Fruit fly (Drosophila melanogaster) whole organism, embryonic: ENCODE measurements around the gene Tao.

ENCODE experiments used
- Antp ChIP-seq: fragments of 200-800 bp; sonication (Bioruptor generic); optimal IDR thresholded peaks from 3 replicates; lab custom pipeline; 2016; ENCODE audit warnings: missing biosample characterization, missing genetic modification characterization
- Atf6 ChIP-seq: fragments of 200-800 bp; sonication (Bioruptor generic); IDR thresholded peaks from 2 replicates; pipeline ENCODE4 v1.3.6; 2022; ENCODE audit warnings: missing biosample characterization, missing genetic modification characterization
- B-H2 ChIP-seq: fragments of 200-800 bp; sonication (Bioruptor generic); optimal IDR thresholded peaks from 2 replicates; lab custom pipeline; 2018; ENCODE audit warnings: missing biosample characterization, mild to moderate bottlenecking, missing genetic modification characterization
- Bdp1 ChIP-seq: fragments of 200-800 bp; sonication (Bioruptor generic); optimal IDR thresholded peaks from 3 replicates; lab custom pipeline; 2016; ENCODE audit warnings: missing biosample characterization, missing genetic modification characterization
- Blimp-1 ChIP-seq: fragments of 200-800 bp; sonication (Bioruptor generic); optimal IDR thresholded peaks from 3 replicates; lab custom pipeline; 2018; ENCODE audit warnings: missing biosample characterization, missing genetic modification characterization, mild to moderate bottlenecking, moderate library complexity, missing genetic modification reagents
- CG12299 ChIP-seq: fragments of 200-800 bp; sonication (Bioruptor generic); optimal IDR thresholded peaks from 2 replicates; lab custom pipeline; 2018; ENCODE audit warnings: missing biosample characterization, mild to moderate bottlenecking, missing genetic modification characterization
- CG13624 ChIP-seq: fragments of 200-800 bp; sonication (Bioruptor generic); optimal IDR thresholded peaks from 2 replicates; lab custom pipeline; 2016; ENCODE audit warnings: missing biosample characterization, missing genetic modification characterization
- CG14050 ChIP-seq: fragments of 200-800 bp; sonication (Bioruptor generic); IDR thresholded peaks from 3 replicates; pipeline ENCODE4 v1.3.6; 2022; ENCODE audit warnings: missing biosample characterization, missing genetic modification characterization
- CG16813 ChIP-seq: fragments of 200-800 bp; sonication (Bioruptor generic); IDR thresholded peaks from 3 replicates; pipeline ENCODE4 v1.3.6; 2022; ENCODE audit warnings: missing biosample characterization, missing genetic modification characterization; ENCODE audit not compliant: partially characterized antibody
- CG17359 ChIP-seq: fragments of 200-800 bp; sonication (Bioruptor generic); optimal IDR thresholded peaks from 3 replicates; lab custom pipeline; 2018; ENCODE audit warnings: missing biosample characterization, mild to moderate bottlenecking, missing genetic modification characterization, moderate library complexity
- CG17385 ChIP-seq: fragments of 200-800 bp; sonication (Bioruptor generic); optimal IDR thresholded peaks from 3 replicates; lab custom pipeline; 2018; ENCODE audit warnings: missing biosample characterization, mild to moderate bottlenecking, missing genetic modification characterization
- CG32767 ChIP-seq: fragments of 200-800 bp; sonication (Bioruptor generic); IDR thresholded peaks from 2 replicates; pipeline ENCODE4 v1.3.6; 2022; ENCODE audit warnings: missing biosample characterization, missing genetic modification characterization
- CG3726 ChIP-seq: fragments of 200-800 bp; sonication (Bioruptor generic); IDR thresholded peaks from 3 replicates; pipeline ENCODE4, ENCODE4 v1.3.6; 2022; ENCODE audit warnings: missing biosample characterization, missing genetic modification characterization
- CG3838 ChIP-seq: fragments of 200-800 bp; sonication (Bioruptor generic); optimal IDR thresholded peaks from 3 replicates; lab custom pipeline; 2016; ENCODE audit warnings: missing biosample characterization, missing genetic modification characterization
- CG43689 ChIP-seq: fragments of 200-800 bp; sonication (Bioruptor generic); IDR thresholded peaks from 2 replicates; pipeline ENCODE4 v1.3.6; 2022; ENCODE audit warnings: missing biosample characterization, missing genetic modification characterization
- CG4617 ChIP-seq: fragments of 200-800 bp; sonication (Bioruptor generic); optimal IDR thresholded peaks from 3 replicates; lab custom pipeline; 2016; ENCODE audit warnings: missing biosample characterization, missing genetic modification characterization, borderline replicate concordance
- CG4730 ChIP-seq: fragments of 200-800 bp; sonication (Bioruptor generic); IDR thresholded peaks from 2 replicates; pipeline ENCODE4 v1.3.6; 2022; ENCODE audit warnings: missing biosample characterization, missing genetic modification characterization
- CG7928 ChIP-seq: fragments of 200-800 bp; sonication (Bioruptor generic); optimal IDR thresholded peaks from 2 replicates; lab custom pipeline; 2017; ENCODE audit warnings: missing biosample characterization, mild to moderate bottlenecking, missing genetic modification characterization
- CG8388 ChIP-seq: fragments of 200-800 bp; sonication (Bioruptor generic); optimal IDR thresholded peaks from 2 replicates; lab custom pipeline; 2019; ENCODE audit warnings: missing biosample characterization, mild to moderate bottlenecking, missing genetic modification characterization, moderate library complexity
- CG9609 ChIP-seq: fragments of 200-800 bp; sonication (Bioruptor generic); optimal IDR thresholded peaks from 3 replicates; lab custom pipeline; 2016; ENCODE audit warnings: missing biosample characterization, missing genetic modification characterization
- CG9932 ChIP-seq: fragments of 200-800 bp; sonication (Bioruptor generic); IDR thresholded peaks from 2 replicates; pipeline ENCODE4 v1.3.6; 2022; ENCODE audit warnings: missing biosample characterization, missing genetic modification characterization
- CTCF ChIP-seq: fragments of 200-800 bp; sonication (Bioruptor generic); optimal IDR thresholded peaks from 2 replicates; lab custom pipeline; 2017; ENCODE audit warnings: missing biosample characterization, mild to moderate bottlenecking, missing genetic modification characterization, moderate library complexity
- E2f1 ChIP-seq: fragments of 200-800 bp; sonication (Bioruptor generic); IDR thresholded peaks from 2 replicates; pipeline ENCODE4 v1.3.6; 2022; ENCODE audit warnings: missing biosample characterization, missing genetic modification characterization
- E2f2 ChIP-seq: fragments of 200-800 bp; sonication (Bioruptor generic); IDR thresholded peaks from 2 replicates; pipeline ENCODE4 v1.3.6; 2022; ENCODE audit warnings: missing biosample characterization, missing genetic modification characterization
- Fer2 ChIP-seq: fragments of 200-800 bp; sonication (Bioruptor generic); optimal IDR thresholded peaks from 2 replicates; lab custom pipeline; 2018; ENCODE audit warnings: missing biosample characterization, mild to moderate bottlenecking, missing genetic modification characterization, moderate library complexity
- Hsf ChIP-seq: fragments of 200-800 bp; sonication (Bioruptor generic); optimal IDR thresholded peaks from 3 replicates; lab custom pipeline; 2016; ENCODE audit warnings: missing biosample characterization, missing genetic modification characterization
- MESR4 ChIP-seq: fragments of 200-800 bp; sonication (Bioruptor generic); optimal IDR thresholded peaks from 2 replicates; lab custom pipeline; 2018; ENCODE audit warnings: missing biosample characterization, mild to moderate bottlenecking, missing genetic modification characterization, moderate library complexity
- NC2β ChIP-seq: fragments of 200-800 bp; sonication (Bioruptor generic); optimal IDR thresholded peaks from 2 replicates; lab custom pipeline; 2016; ENCODE audit warnings: missing biosample characterization, missing genetic modification characterization
- Oaz ChIP-seq: fragments of 200-800 bp; sonication (Bioruptor generic); IDR thresholded peaks from 2 replicates; pipeline ENCODE4 v1.3.6; 2022; ENCODE audit warnings: missing biosample characterization, missing genetic modification characterization
- Side ChIP-seq: fragments of 200-800 bp; sonication (Bioruptor generic); optimal IDR thresholded peaks from 2 replicates; lab custom pipeline; 2016; ENCODE audit warnings: missing biosample characterization, missing genetic modification characterization
- Vsx1 ChIP-seq: fragments of 200-800 bp; sonication (Bioruptor generic); optimal IDR thresholded peaks from 2 replicates; lab custom pipeline; 2017; ENCODE audit warnings: missing biosample characterization, mild to moderate bottlenecking, missing genetic modification characterization, missing genetic modification reagents
- ab ChIP-seq: fragments of 200-800 bp; sonication (Bioruptor generic); optimal IDR thresholded peaks from 2 replicates; lab custom pipeline; 2016; ENCODE audit warnings: missing biosample characterization, missing genetic modification characterization
- caup ChIP-seq: fragments of 200-800 bp; sonication (Bioruptor generic); optimal IDR thresholded peaks from 3 replicates; lab custom pipeline; 2017; ENCODE audit warnings: missing biosample characterization, mild to moderate bottlenecking, missing genetic modification characterization, moderate library complexity; ENCODE audit not compliant: severe bottlenecking
- dan ChIP-seq: fragments of 200-800 bp; sonication (Bioruptor generic); IDR thresholded peaks from 2 replicates; pipeline ENCODE4 v1.3.6; 2022; ENCODE audit warnings: missing biosample characterization, missing genetic modification characterization
- dpn ChIP-seq, 2 experiments: fragments of 200-800 bp; sonication (Bioruptor generic); optimal IDR thresholded peaks; 3 replicates each; lab custom pipeline; 2016; ENCODE audit warnings: missing biosample characterization in 2 of 2, missing genetic modification characterization in 2 of 2
- fd102C ChIP-seq: fragments of 200-800 bp; sonication (Bioruptor generic); optimal IDR thresholded peaks from 2 replicates; lab custom pipeline; 2018; ENCODE audit warnings: missing biosample characterization, mild to moderate bottlenecking, missing genetic modification characterization, moderate library complexity
- fru ChIP-seq: fragments of >200 bp; optimal IDR thresholded peaks from 2 replicates; lab custom pipeline; 2017
- gcm2 ChIP-seq: fragments of 200-800 bp; sonication (Bioruptor generic); optimal IDR thresholded peaks from 2 replicates; lab custom pipeline; 2016; ENCODE audit warnings: missing biosample characterization, missing genetic modification characterization
- gfzf ChIP-seq: fragments of 200-800 bp; sonication (Bioruptor generic); optimal IDR thresholded peaks from 2 replicates; lab custom pipeline; 2016; ENCODE audit warnings: missing biosample characterization, mild to moderate bottlenecking, missing genetic modification characterization, moderate library complexity
- h ChIP-seq: fragments of >200 bp; optimal IDR thresholded peaks from 2 replicates; lab custom pipeline; 2017
- hth ChIP-seq: fragments of >200 bp; optimal IDR thresholded peaks from 2 replicates; lab custom pipeline; 2017; ENCODE audit warnings: inconsistent platforms
- kah ChIP-seq: fragments of 200-800 bp; sonication (Bioruptor generic); optimal IDR thresholded peaks from 2 replicates; lab custom pipeline; 2018; ENCODE audit warnings: missing biosample characterization, mild to moderate bottlenecking, missing genetic modification characterization
- pb ChIP-seq: fragments of 200-800 bp; sonication (Bioruptor generic); optimal IDR thresholded peaks from 3 replicates; lab custom pipeline; 2016; ENCODE audit warnings: missing biosample characterization, missing genetic modification characterization
- prd ChIP-seq, 3 experiments: fragments of >200 bp in 2 of 3; fragments of 200-800 bp in 1 of 3; sonication (Bioruptor generic) in 1 of 3; optimal IDR thresholded peaks in 2 of 3; IDR thresholded peaks in 1 of 3; 2 replicates in 2 of 3; 3 replicates in 1 of 3; pipeline versions ENCODE4 v1.3.6 to Lab custom; 2017 to 2022; ENCODE audit warnings: missing biosample characterization in 1 of 3, missing genetic modification characterization in 1 of 3
- sim ChIP-seq: fragments of 200-800 bp; sonication (Bioruptor generic); IDR thresholded peaks from 2 replicates; pipeline ENCODE4 v1.3.6; 2022; ENCODE audit warnings: missing biosample characterization, missing genetic modification characterization
- sisA ChIP-seq: fragments of 200-800 bp; sonication (Bioruptor generic); IDR thresholded peaks from 2 replicates; pipeline ENCODE4 v1.3.6; 2022; ENCODE audit warnings: missing biosample characterization, missing genetic modification characterization
- sr ChIP-seq: fragments of 200-800 bp; sonication (Bioruptor generic); IDR thresholded peaks from 3 replicates; pipeline ENCODE4 v1.3.6; 2022; ENCODE audit warnings: missing biosample characterization, missing genetic modification characterization
- stc ChIP-seq: fragments of 200-800 bp; sonication (Bioruptor generic); IDR thresholded peaks from 2 replicates; pipeline ENCODE4 v1.3.6; 2022; ENCODE audit warnings: missing biosample characterization, missing genetic modification characterization
- tgo ChIP-seq: fragments of 200-800 bp; sonication (Bioruptor generic); IDR thresholded peaks from 3 replicates; pipeline ENCODE4 v1.3.6; 2022; ENCODE audit warnings: missing biosample characterization, missing genetic modification characterization
- vfl ChIP-seq: fragments of 200-800 bp; sonication (Bioruptor generic); optimal IDR thresholded peaks from 2 replicates; lab custom pipeline; 2016; ENCODE audit warnings: missing biosample characterization, missing genetic modification characterization
- vvl ChIP-seq: fragments of 200-800 bp; sonication (Bioruptor generic); IDR thresholded peaks from 2 replicates; pipeline ENCODE4 v1.3.6; 2022; ENCODE audit warnings: missing biosample characterization, missing genetic modification characterization
- wdn ChIP-seq: fragments of 200-800 bp; sonication (Bioruptor generic); IDR thresholded peaks from 2 replicates; pipeline ENCODE4 v1.3.6; 2022; ENCODE audit warnings: missing biosample characterization, missing genetic modification characterization
- yki ChIP-seq: fragments of >200 bp; optimal IDR thresholded peaks from 3 replicates; lab custom pipeline; 2018

The Tao gene

DNA sequence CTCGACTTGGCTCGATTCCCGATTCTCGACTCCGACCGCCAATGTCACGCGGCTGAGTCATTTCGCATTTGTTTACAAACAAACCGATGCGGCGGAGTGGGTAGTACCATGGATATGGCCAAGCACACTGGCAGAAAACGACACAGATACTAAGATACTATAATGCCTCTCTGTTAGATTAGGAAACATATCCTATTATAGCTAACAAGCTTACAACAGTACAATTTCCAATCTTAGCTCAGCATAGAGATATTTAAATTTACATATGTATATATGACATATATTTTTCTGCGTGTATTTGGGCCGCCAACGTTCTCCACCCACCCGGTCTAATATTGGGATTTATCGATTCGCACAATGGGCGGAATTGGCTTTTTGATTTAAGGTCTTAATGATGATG, 24.4 kb upstream of the Tao start (continued):
- no peak for TF ChIP-seq prd (optimal IDR thresholded peaks at IDR 0.05; lab: Kevin White, UChicago)
- peak; percentile 87 for TF ChIP-seq prd (GFP tag; IDR thresholded peaks at IDR 0.05; lab: Robert Waterston, UW)
- TF ChIP-seq Bdp1, result no peak
- TF ChIP-seq sim (GFP tag; lab: Robert Waterston, UW), result peak; percentile 27; the same call in 1 of the 2 replicates
- TF ChIP-seq Blimp-1 (GFP tag; lab: Kevin White, UChicago), result peak; percentile 70
- TF ChIP-seq sisA (GFP tag; lab: Robert Waterston, UW), result peak; percentile 81
- TF ChIP-seq fru (lab: Kevin White, UChicago), result no peak
- peak; percentile 44; the same call in 1 of the 2 replicates for TF ChIP-seq stc (GFP tag; lab: Robert Waterston, UW)
- peak; percentile 56 for TF ChIP-seq CG8388 (GFP tag; lab: Kevin White, UChicago)
- TF ChIP-seq B-H2 (GFP tag; lab: Kevin White, UChicago), result peak; percentile 46
- peak; percentile 68 for TF ChIP-seq CG32767 (GFP tag; lab: Robert Waterston, UW)
- TF ChIP-seq sr (GFP tag; lab: Robert Waterston, UW), result peak; percentile 72; the same call in 2 of the 3 replicates
- TF ChIP-seq CG3726, result 0 out of 3 replicates have a peak, but pooled peaks have one; percentile 38
- peak; percentile 14 for TF ChIP-seq kah (GFP tag; lab: Kevin White, UChicago)
- TF ChIP-seq vvl, result peak; percentile 91
- TF ChIP-seq CG17385 (GFP tag; lab: Kevin White, UChicago), result peak; percentile 69
- peak; percentile 89 for TF ChIP-seq Atf6 (GFP tag; lab: Robert Waterston, UW)
- no peak for TF ChIP-seq CG9609 (GFP tag; lab: Kevin White, UChicago)
- no peak for TF ChIP-seq NC2β
- TF ChIP-seq Oaz (GFP tag; lab: Robert Waterston, UW), result peak; percentile 76
- peak; percentile 44 for TF ChIP-seq CG13624 (GFP tag; lab: Kevin White, UChicago)
- TF ChIP-seq pb (GFP tag; lab: Kevin White, UChicago), result no peak
- peak; percentile 70 for TF ChIP-seq E2f1
- TF ChIP-seq Fer2, result peak; percentile 24
- peak; percentile 29 for TF ChIP-seq vfl (GFP tag; lab: Kevin White, UChicago)
- no peak for TF ChIP-seq ab (GFP tag; lab: Kevin White, UChicago)
- peak; percentile 67 to 79 for TF ChIP-seq dpn (GFP tag; optimal IDR thresholded peaks at IDR 0.05; lab: Kevin White, UChicago)
- TF ChIP-seq CG14050 (GFP tag; lab: Robert Waterston, UW), result peak; percentile 72
- TF ChIP-seq E2f2 (GFP tag; lab: Robert Waterston, UW), result peak; percentile 63
- no peak for TF ChIP-seq CG12299
- TF ChIP-seq yki, result no peak
- peak; percentile 92 for TF ChIP-seq CG9932
- TF ChIP-seq CTCF (GFP tag; lab: Kevin White, UChicago), result peak; percentile 1
- TF ChIP-seq gcm2 (GFP tag; lab: Kevin White, UChicago), result no peak
- TF ChIP-seq Vsx1, result peak; percentile 68
- peak; percentile 67 for TF ChIP-seq wdn (GFP tag; lab: Robert Waterston, UW)
- 0 out of 2 replicates have a peak, but pooled peaks have one; percentile 23 for TF ChIP-seq dan (GFP tag; lab: Robert Waterston, UW)
- TF ChIP-seq caup (GFP tag; lab: Kevin White, UChicago), result peak; percentile 85
- TF ChIP-seq CG43689, result no peak
- TF ChIP-seq CG4730, result peak; percentile 62
- peak; percentile 32 for TF ChIP-seq Antp (GFP tag; lab: Kevin White, UChicago)
- peak; percentile 14 for TF ChIP-seq CG4617 (GFP tag; lab: Kevin White, UChicago)
- TF ChIP-seq Side (GFP tag; lab: Kevin White, UChicago), result peak; percentile 33
- peak; percentile 66 for TF ChIP-seq Hsf (GFP tag; lab: Kevin White, UChicago)
- no peak for TF ChIP-seq CG16813
- TF ChIP-seq CG7928 (GFP tag; lab: Kevin White, UChicago), result peak; percentile 16
- peak; percentile 81 for TF ChIP-seq CG17359 (tag; lab: Kevin White, UChicago)
- TF ChIP-seq CG3838, result no peak
- no peak for TF ChIP-seq h (lab: Kevin White, UChicago)
- no peak for TF ChIP-seq gfzf (GFP tag; lab: Kevin White, UChicago)
- peak; percentile 79 for TF ChIP-seq tgo (GFP tag; lab: Robert Waterston, UW)
- no peak for TF ChIP-seq fd102C (GFP tag; lab: Kevin White, UChicago)
- no peak for TF ChIP-seq MESR4 (GFP tag; lab: Kevin White, UChicago)
- TF ChIP-seq hth (lab: Kevin White, UChicago), result no peak
